Fruit fly (Drosophila melanogaster) whole organism, embryonic: ENCODE measurements around the gene lobo.

Experiments used
- B-H2 ChIP-seq: fragments of 200-800 bp; sonication (Bioruptor generic); optimal IDR thresholded peaks from 2 replicates; lab custom pipeline; 2018; ENCODE audit warnings: missing biosample characterization, mild to moderate bottlenecking, missing genetic modification characterization
- Bdp1 ChIP-seq: fragments of 200-800 bp; sonication (Bioruptor generic); optimal IDR thresholded peaks from 3 replicates; lab custom pipeline; 2016; ENCODE audit warnings: missing biosample characterization, missing genetic modification characterization
- CG10147 ChIP-seq: fragments of 200-800 bp; sonication (Bioruptor generic); optimal IDR thresholded peaks from 2 replicates; lab custom pipeline; 2019; ENCODE audit warnings: missing biosample characterization, mild to moderate bottlenecking, missing genetic modification characterization, moderate library complexity
- CG10209 ChIP-seq: fragments of 200-800 bp; sonication (Bioruptor generic); optimal IDR thresholded peaks from 3 replicates; lab custom pipeline; 2017; ENCODE audit warnings: missing biosample characterization, mild to moderate bottlenecking, missing genetic modification characterization, missing genetic modification reagents
- CG11398 ChIP-seq: fragments of 200-800 bp; sonication (Bioruptor generic); optimal IDR thresholded peaks from 2 replicates; lab custom pipeline; 2016; ENCODE audit warnings: missing biosample characterization, missing genetic modification characterization
- CG12104 ChIP-seq: fragments of 200-800 bp; sonication (Bioruptor generic); optimal IDR thresholded peaks from 3 replicates; lab custom pipeline; 2016; ENCODE audit warnings: missing biosample characterization, missing genetic modification characterization
- CG13894 ChIP-seq: fragments of 200-800 bp; sonication (Bioruptor generic); optimal IDR thresholded peaks from 3 replicates; lab custom pipeline; 2018; ENCODE audit warnings: missing biosample characterization, mild to moderate bottlenecking, missing genetic modification characterization, moderate library complexity
- CG14014 ChIP-seq: fragments of 200-800 bp; sonication (Bioruptor generic); IDR thresholded peaks from 2 replicates; pipeline ENCODE4 v1.3.6; 2022; ENCODE audit warnings: missing biosample characterization, missing genetic modification characterization
- CG16779 ChIP-seq: fragments of 200-800 bp; sonication (Bioruptor generic); IDR thresholded peaks from 2 replicates; pipeline ENCODE4 v1.3.6; 2022; ENCODE audit warnings: missing biosample characterization, missing genetic modification characterization
- CG16813 ChIP-seq: fragments of 200-800 bp; sonication (Bioruptor generic); IDR thresholded peaks from 3 replicates; pipeline ENCODE4 v1.3.6; 2022; ENCODE audit warnings: missing biosample characterization, missing genetic modification characterization; ENCODE audit not compliant: partially characterized antibody
- CG17385 ChIP-seq: fragments of 200-800 bp; sonication (Bioruptor generic); optimal IDR thresholded peaks from 3 replicates; lab custom pipeline; 2018; ENCODE audit warnings: missing biosample characterization, mild to moderate bottlenecking, missing genetic modification characterization
- CG18764 ChIP-seq: fragments of 200-800 bp; sonication (Bioruptor generic); optimal IDR thresholded peaks from 3 replicates; lab custom pipeline; 2016; ENCODE audit warnings: missing biosample characterization, missing genetic modification characterization
- CG2116 ChIP-seq: fragments of 200-800 bp; sonication (Bioruptor generic); optimal IDR thresholded peaks from 3 replicates; lab custom pipeline; 2018; ENCODE audit warnings: missing biosample characterization, mild to moderate bottlenecking, missing genetic modification characterization
- CG30431 ChIP-seq: fragments of 200-800 bp; sonication (Bioruptor generic); optimal IDR thresholded peaks from 2 replicates; lab custom pipeline; 2017; ENCODE audit warnings: missing biosample characterization, missing genetic modification characterization
- CG33557 ChIP-seq: fragments of 200-800 bp; sonication (Bioruptor generic); optimal IDR thresholded peaks from 2 replicates; lab custom pipeline; 2019; ENCODE audit warnings: missing biosample characterization, mild to moderate bottlenecking, missing genetic modification characterization, moderate library complexity
- CG4617 ChIP-seq: fragments of 200-800 bp; sonication (Bioruptor generic); optimal IDR thresholded peaks from 3 replicates; lab custom pipeline; 2016; ENCODE audit warnings: missing biosample characterization, missing genetic modification characterization, borderline replicate concordance
- CG6683 ChIP-seq: fragments of 200-800 bp; sonication (Bioruptor generic); optimal IDR thresholded peaks from 2 replicates; lab custom pipeline; 2017; ENCODE audit warnings: missing biosample characterization, mild to moderate bottlenecking, missing genetic modification characterization, missing genetic modification reagents
- CG6854 ChIP-seq: fragments of 200-800 bp; sonication (Bioruptor generic); optimal IDR thresholded peaks from 3 replicates; lab custom pipeline; 2017; ENCODE audit warnings: missing biosample characterization, mild to moderate bottlenecking, missing genetic modification characterization
- CG9727 ChIP-seq: fragments of 200-800 bp; sonication (Bioruptor generic); optimal IDR thresholded peaks from 3 replicates; lab custom pipeline; 2017; ENCODE audit warnings: missing biosample characterization, mild to moderate bottlenecking, missing genetic modification characterization
- Camta ChIP-seq: fragments of 200-800 bp; sonication (Bioruptor generic); optimal IDR thresholded peaks from 2 replicates; lab custom pipeline; 2016; ENCODE audit warnings: missing biosample characterization, missing genetic modification characterization
- Dbx ChIP-seq: fragments of 200-800 bp; sonication (Bioruptor generic); IDR thresholded peaks from 3 replicates; pipeline ENCODE4 v1.3.6; 2022; ENCODE audit warnings: missing biosample characterization, missing genetic modification characterization
- Eip74EF ChIP-seq, 2 experiments: fragments of 200-800 bp in 1 of 2; fragments of >200 bp in 1 of 2; sonication (Bioruptor generic) in 1 of 2; optimal IDR thresholded peaks; 2 replicates each; lab custom pipeline; 2017 to 2019; ENCODE audit warnings: missing biosample characterization in 2 of 2, missing genetic modification characterization in 2 of 2, mild to moderate bottlenecking in 1 of 2, moderate library complexity in 1 of 2
- H15 ChIP-seq: fragments of 200-800 bp; sonication (Bioruptor generic); IDR thresholded peaks from 3 replicates; pipeline ENCODE4 v1.3.6; 2022; ENCODE audit warnings: missing biosample characterization, missing genetic modification characterization
- Lpt ChIP-seq: fragments of >200 bp; optimal IDR thresholded peaks from 2 replicates; lab custom pipeline; 2018; ENCODE audit warnings: missing biosample characterization, missing genetic modification characterization
- MBD-R2 ChIP-seq: fragments of 200-800 bp; sonication (Bioruptor generic); IDR thresholded peaks from 2 replicates; pipeline ENCODE4 v1.3.6; 2022; ENCODE audit warnings: missing biosample characterization, missing genetic modification characterization
- Pdp1 ChIP-seq, 2 experiments: fragments of 200-800 bp; sonication (Bioruptor generic); optimal IDR thresholded peaks; 3 replicates each; lab custom pipeline; 2016; ENCODE audit warnings: missing biosample characterization in 2 of 2, missing genetic modification characterization in 2 of 2, mild to moderate bottlenecking in 1 of 2, moderate library complexity in 1 of 2
- Sin3A ChIP-seq: fragments of >200 bp; optimal IDR thresholded peaks from 2 replicates; lab custom pipeline; 2018
- cad ChIP-seq: fragments of >200 bp; optimal IDR thresholded peaks from 2 replicates; lab custom pipeline; 2017; ENCODE audit warnings: missing biosample characterization, missing genetic modification characterization
- dmrt99B ChIP-seq: fragments of 200-800 bp; sonication (Bioruptor generic); optimal IDR thresholded peaks from 2 replicates; lab custom pipeline; 2018; ENCODE audit warnings: missing biosample characterization, mild to moderate bottlenecking, missing genetic modification characterization, moderate library complexity
- fd102C ChIP-seq: fragments of 200-800 bp; sonication (Bioruptor generic); optimal IDR thresholded peaks from 2 replicates; lab custom pipeline; 2018; ENCODE audit warnings: missing biosample characterization, mild to moderate bottlenecking, missing genetic modification characterization, moderate library complexity
- fru ChIP-seq: fragments of >200 bp; optimal IDR thresholded peaks from 2 replicates; lab custom pipeline; 2017
- grn ChIP-seq: fragments of 200-800 bp; sonication (Bioruptor generic); optimal IDR thresholded peaks from 3 replicates; lab custom pipeline; 2017; ENCODE audit warnings: missing biosample characterization, missing genetic modification characterization
- gsb-n ChIP-seq: fragments of 200-800 bp; sonication (Bioruptor generic); optimal IDR thresholded peaks from 3 replicates; lab custom pipeline; 2018; ENCODE audit warnings: missing biosample characterization, mild to moderate bottlenecking, missing genetic modification characterization
- jing ChIP-seq: fragments of 200-800 bp; sonication (Bioruptor generic); optimal IDR thresholded peaks from 2 replicates; lab custom pipeline; 2018; ENCODE audit warnings: missing biosample characterization, mild to moderate bottlenecking, missing genetic modification characterization
- kay ChIP-seq: fragments of 200-800 bp; sonication (Bioruptor generic); optimal IDR thresholded peaks from 2 replicates; lab custom pipeline; 2016; ENCODE audit warnings: missing biosample characterization, missing genetic modification characterization
- klu ChIP-seq: fragments of 200-800 bp; sonication (Bioruptor generic); IDR thresholded peaks from 2 replicates; pipeline ENCODE4 v1.3.6; 2022; ENCODE audit warnings: missing biosample characterization, missing genetic modification characterization
- knrl ChIP-seq: fragments of 200-800 bp; sonication (Bioruptor generic); IDR thresholded peaks from 3 replicates; pipeline ENCODE4 v1.3.6; 2022; ENCODE audit warnings: missing biosample characterization, missing genetic modification characterization; ENCODE audit not compliant: partially characterized antibody
- nerfin-1 ChIP-seq: fragments of 200-800 bp; sonication (Bioruptor generic); optimal IDR thresholded peaks from 3 replicates; lab custom pipeline; 2019; ENCODE audit warnings: missing biosample characterization, mild to moderate bottlenecking, missing genetic modification characterization, moderate library complexity
- pho ChIP-seq: fragments of 200-800 bp; sonication (Bioruptor generic); optimal IDR thresholded peaks from 2 replicates; lab custom pipeline; 2016; ENCODE audit warnings: missing biosample characterization, missing genetic modification characterization
- phol ChIP-seq: fragments of 200-800 bp; sonication (Bioruptor generic); optimal IDR thresholded peaks from 3 replicates; lab custom pipeline; 2018; ENCODE audit warnings: missing biosample characterization, mild to moderate bottlenecking, missing genetic modification characterization, moderate library complexity
- pnt ChIP-seq: fragments of 200-800 bp; sonication (Bioruptor generic); optimal IDR thresholded peaks from 3 replicates; lab custom pipeline; 2016; ENCODE audit warnings: missing biosample characterization, missing genetic modification characterization
- pum ChIP-seq: fragments of 200-800 bp; sonication (Bioruptor generic); optimal IDR thresholded peaks from 2 replicates; lab custom pipeline; 2016; ENCODE audit warnings: missing biosample characterization, missing genetic modification characterization
- tap ChIP-seq: fragments of 200-800 bp; optimal IDR thresholded peaks from 3 replicates; lab custom pipeline; 2019; ENCODE audit warnings: missing biosample characterization, mild to moderate bottlenecking, missing genetic modification characterization, moderate library complexity
- tio ChIP-seq: fragments of 200-800 bp; sonication (Bioruptor generic); optimal IDR thresholded peaks from 2 replicates; lab custom pipeline; 2017; ENCODE audit warnings: missing biosample characterization, missing genetic modification characterization, inconsistent platforms
- tll ChIP-seq, 2 experiments: fragments of 200-800 bp in 1 of 2; fragments of >200 bp in 1 of 2; sonication (Bioruptor generic) in 1 of 2; optimal IDR thresholded peaks; 2 replicates each; lab custom pipeline; 2017 to 2019; ENCODE audit warnings: missing biosample characterization in 2 of 2, missing genetic modification characterization in 2 of 2, mild to moderate bottlenecking in 1 of 2, moderate library complexity in 1 of 2
- zen ChIP-seq: fragments of 200-800 bp; sonication (Bioruptor generic); optimal IDR thresholded peaks from 3 replicates; lab custom pipeline; 2018; ENCODE audit warnings: missing biosample characterization, mild to moderate bottlenecking, missing genetic modification characterization, moderate library complexity
- zen2 ChIP-seq: fragments of 200-800 bp; sonication (Bioruptor generic); IDR thresholded peaks from 3 replicates; pipeline ENCODE4 v1.3.6; 2022; ENCODE audit warnings: missing biosample characterization, missing genetic modification characterization; ENCODE audit not compliant: partially characterized antibody
- zf30C ChIP-seq: fragments of 200-800 bp; sonication (Bioruptor generic); optimal IDR thresholded peaks from 3 replicates; lab custom pipeline; 2018; ENCODE audit warnings: missing biosample characterization, mild to moderate bottlenecking, missing genetic modification characterization

The lobo gene

DNA sequence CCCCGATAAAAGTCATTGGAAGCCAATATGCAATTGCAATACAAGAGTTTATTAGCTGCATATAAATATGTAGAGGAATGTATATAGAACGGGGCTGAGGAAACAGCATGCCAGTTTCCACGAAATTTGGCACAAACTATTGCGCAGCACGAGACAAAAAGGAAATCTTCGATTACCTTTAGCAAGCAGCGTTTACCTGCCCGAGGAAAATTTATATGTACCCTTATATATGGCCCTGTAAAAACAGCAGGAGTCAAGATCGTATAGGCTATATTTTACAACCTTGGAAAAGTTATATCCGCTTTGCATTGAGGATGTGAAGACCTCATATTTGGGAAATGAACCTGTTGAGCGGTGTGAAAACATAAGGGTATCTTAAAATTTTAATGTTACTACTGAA lies 21.2 kb downstream of the lobo start:
- TF ChIP-seq cad: peak; percentile 94
- TF ChIP-seq Dbx (GFP tag; lab: Robert Waterston, UW): no peak
- peak; percentile 2 for TF ChIP-seq fd102C (GFP tag; lab: Kevin White, UChicago)
- TF ChIP-seq zen (tag; lab: Kevin White, UChicago): peak; percentile 66
- TF ChIP-seq tll (GFP tag; optimal IDR thresholded peaks at IDR 0.05; lab: Kevin White, UChicago): peak in 1 of 2 experiments; percentile 70

DNA sequence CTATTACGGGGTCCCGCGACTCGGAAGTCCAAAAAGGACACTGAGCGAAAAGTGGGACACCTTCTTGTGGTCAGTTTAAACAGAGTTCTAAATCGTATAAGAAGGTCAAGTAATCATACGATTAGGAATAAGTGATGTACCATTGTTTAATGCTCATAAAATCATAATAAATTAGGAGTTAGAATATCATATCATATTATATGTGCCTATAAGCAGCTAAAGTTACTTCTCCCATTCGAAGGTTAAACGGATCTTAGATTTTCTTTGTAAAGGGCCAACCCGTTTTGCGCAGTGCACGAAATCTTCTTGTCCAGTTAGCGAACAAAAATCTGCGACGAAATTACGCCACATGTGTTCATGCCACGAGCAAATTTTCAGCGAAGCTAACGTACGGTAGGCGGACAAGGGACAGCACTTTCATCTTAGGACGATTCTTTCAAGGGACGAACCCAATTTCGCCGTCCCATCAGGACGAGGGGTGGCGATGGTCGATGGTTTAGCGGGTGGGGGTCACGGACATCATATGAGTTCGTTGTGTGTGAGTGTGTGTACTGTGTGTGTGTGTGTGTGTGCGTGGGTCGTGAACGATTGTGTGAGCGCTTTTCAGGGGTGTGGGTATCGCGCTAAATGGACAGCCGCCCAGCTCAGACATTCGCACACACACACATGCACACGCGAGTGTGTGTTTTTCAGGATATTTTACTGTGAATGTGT lies 25.2 kb downstream of the lobo start:
- TF ChIP-seq CG12104 (GFP tag; lab: Kevin White, UChicago): no peak
- TF ChIP-seq Pdp1 (GFP tag; optimal IDR thresholded peaks at IDR 0.05; lab: Kevin White, UChicago): no peak
- TF ChIP-seq CG10147: peak; percentile 33
- TF ChIP-seq nerfin-1 (tag; lab: Kevin White, UChicago): peak; percentile 70
- TF ChIP-seq CG4617: no peak
- TF ChIP-seq zf30C (GFP tag; lab: Kevin White, UChicago): peak; percentile 48
- no peak for TF ChIP-seq CG2116 (GFP tag; lab: Kevin White, UChicago)
- TF ChIP-seq tap (tag; lab: Kevin White, UChicago): peak; percentile 25
- TF ChIP-seq CG9727 (GFP tag; lab: Kevin White, UChicago): peak; percentile 51
- TF ChIP-seq CG6854 (GFP tag; lab: Kevin White, UChicago): peak; percentile 31
- TF ChIP-seq dmrt99B (tag; lab: Kevin White, UChicago): peak; percentile 68
- TF ChIP-seq H15 (GFP tag; lab: Robert Waterston, UW): no peak
- no peak for TF ChIP-seq CG33557 (GFP tag; lab: Kevin White, UChicago)
- TF ChIP-seq Sin3A: no peak
- TF ChIP-seq Bdp1 (GFP tag; lab: Kevin White, UChicago): no peak
- no peak for TF ChIP-seq klu (GFP tag; lab: Robert Waterston, UW)
- TF ChIP-seq tio (GFP tag; lab: Kevin White, UChicago): peak; percentile 0
- peak; percentile 20 for TF ChIP-seq pnt (GFP tag; lab: Kevin White, UChicago)
- peak; percentile 7 for TF ChIP-seq pho (GFP tag; lab: Kevin White, UChicago)
- TF ChIP-seq Lpt (GFP tag; lab: Kevin White, UChicago): no peak
- no peak for TF ChIP-seq CG30431 (GFP tag; lab: Kevin White, UChicago)
- peak; percentile 11 for TF ChIP-seq jing (GFP tag; lab: Kevin White, UChicago)
- TF ChIP-seq Camta (GFP tag; lab: Kevin White, UChicago): no peak
- peak in 1 of 2 experiments; percentile 11 for TF ChIP-seq Eip74EF (GFP tag; optimal IDR thresholded peaks at IDR 0.05; lab: Kevin White, UChicago)
- peak; percentile 22 for TF ChIP-seq gsb-n (tag; lab: Kevin White, UChicago)
- no peak for TF ChIP-seq fru (lab: Kevin White, UChicago)
- no peak for TF ChIP-seq zen2 (GFP tag; lab: Robert Waterston, UW)
- no peak for TF ChIP-seq MBD-R2 (GFP tag; lab: Robert Waterston, UW)
- TF ChIP-seq kay (GFP tag; lab: Kevin White, UChicago): peak; percentile 14
- TF ChIP-seq knrl (GFP tag; lab: Robert Waterston, UW): no peak
- no peak for TF ChIP-seq CG16813 (GFP tag; lab: Robert Waterston, UW)
- TF ChIP-seq CG14014 (GFP tag; lab: Robert Waterston, UW): no peak; the same call in 1 of the 2 replicates
- TF ChIP-seq CG18764 (GFP tag; lab: Kevin White, UChicago): no peak
- peak; percentile 54 for TF ChIP-seq phol (tag; lab: Kevin White, UChicago)
- peak; percentile 44 for TF ChIP-seq CG17385 (GFP tag; lab: Kevin White, UChicago)
- no peak for TF ChIP-seq B-H2 (GFP tag; lab: Kevin White, UChicago)
- TF ChIP-seq CG11398 (GFP tag; lab: Kevin White, UChicago): no peak
- TF ChIP-seq CG16779 (GFP tag; lab: Robert Waterston, UW): no peak
- TF ChIP-seq grn: no peak
- TF ChIP-seq CG10209 (GFP tag; lab: Kevin White, UChicago): peak; percentile 23
- TF ChIP-seq CG13894 (tag; lab: Kevin White, UChicago): no peak
- TF ChIP-seq pum (GFP tag; lab: Kevin White, UChicago): no peak
- TF ChIP-seq CG6683 (GFP tag; lab: Kevin White, UChicago): peak; percentile 34
